Worm (Caenorhabditis elegans): Measurements from ENCODE around the gene gldi-10.

DNA sequence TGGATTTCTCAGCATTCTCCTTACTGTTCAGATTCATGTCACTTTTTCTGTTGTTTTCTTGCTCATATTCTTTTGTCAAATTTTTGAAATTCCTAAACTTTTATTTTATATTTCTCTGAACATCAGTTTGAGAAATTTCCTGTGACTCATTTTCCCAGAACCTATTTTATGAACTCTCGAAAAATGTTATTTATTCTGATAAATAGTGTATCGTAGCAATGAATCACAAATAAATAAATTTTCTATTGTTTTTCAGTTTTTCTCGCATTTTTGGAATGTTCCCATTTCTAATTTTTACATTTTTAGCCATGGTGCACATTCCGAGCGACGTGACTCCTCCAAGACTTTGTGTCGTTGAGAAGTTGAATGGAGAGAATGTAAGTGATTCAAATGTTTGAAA lies 19.8 kb downstream of the gldi-10 start, which contains the start of gene nrfl-1:
- no peak for TF ChIP-seq ceh-79 (tag; optimal IDR thresholded peaks at IDR 0.05)
- no peak for TF ChIP-seq ets-4 (GFP tag; optimal IDR thresholded peaks at IDR 0.05)
- TF ChIP-seq aptf-2 (GFP tag; conservative IDR thresholded peaks at IDR 0.05) = no peak
- TF ChIP-seq K11D2.4 (GFP tag; IDR thresholded peaks at IDR 0.05) = no peak
- no peak for TF ChIP-seq pbrm-1 (GFP tag; IDR thresholded peaks at IDR 0.05)
- no peak for TF ChIP-seq attf-5 (GFP tag; optimal IDR thresholded peaks at IDR 0.05)
- no peak for TF ChIP-seq nfya-1 (tag; optimal IDR thresholded peaks at IDR 0.05; ENCODE audit: borderline replicate concordance, insufficient read depth)
- no peak for TF ChIP-seq him-1 (tag; optimal IDR thresholded peaks at IDR 0.05)
- TF ChIP-seq ceh-91 (GFP tag; IDR thresholded peaks at IDR 0.05) = no peak

All from whole organism, young adult.